Worm (Caenorhabditis elegans) whole organism, young adult: ENCODE data around the gene srh-234.

Experiments used
- C17E4.6 ChIP-seq: fragments of 200-800 bp; sonication (Bioruptor generic); IDR thresholded peaks from 2 replicates; pipeline ENCODE4 v1.3.6; 2022; ENCODE audit warnings: missing genetic modification reagents, missing genetic modification characterization, missing compliant biosample characterization
- F37B4.10 ChIP-seq: fragments of 200-800 bp; sonication (Bioruptor generic); IDR thresholded peaks from 2 replicates; pipeline ENCODE4 v1.3.6; 2022; ENCODE audit warnings: missing genetic modification characterization, missing compliant biosample characterization
- F49E8.2 ChIP-seq: sonication (generic microtip); optimal IDR thresholded peaks from 3 replicates; lab custom pipeline; 2017; ENCODE audit warnings: missing genetic modification characterization, mild to moderate bottlenecking, missing compliant biosample characterization, antibody characterized with exemption, moderate library complexity; ENCODE audit not compliant: insufficient read depth
- F57C9.4 ChIP-seq: sonication (generic microtip); optimal IDR thresholded peaks from 2 replicates; lab custom pipeline; 2017; ENCODE audit warnings: mild to moderate bottlenecking, missing genetic modification characterization, missing compliant biosample characterization
- Y53F4B.3 ChIP-seq: fragments of 200-800 bp; sonication (Bioruptor generic); IDR thresholded peaks from 2 replicates; pipeline ENCODE4 v1.3.6; 2022; ENCODE audit warnings: missing genetic modification reagents, missing genetic modification characterization, missing compliant biosample characterization
- Y95B8A.8 ChIP-seq: fragments of 200-800 bp; sonication (Bioruptor generic); IDR thresholded peaks from 2 replicates; pipeline ENCODE4 v1.3.6; 2022; ENCODE audit warnings: missing genetic modification reagents, missing genetic modification characterization, missing compliant biosample characterization
- akir-1 ChIP-seq: fragments of 200-800 bp; sonication (Bioruptor generic); optimal IDR thresholded peaks from 2 replicates; lab custom pipeline; 2018; ENCODE audit warnings: mild to moderate bottlenecking, missing genetic modification characterization, moderate library complexity, missing compliant biosample characterization
- aptf-2 ChIP-seq: fragments of 200-800 bp; sonication (Bioruptor generic); conservative IDR thresholded peaks from 2 replicates; pipeline ENCODE4 v1.3.6; 2022; ENCODE audit warnings: missing genetic modification reagents, missing genetic modification characterization, missing compliant biosample characterization
- atf-7 ChIP-seq: sonication (generic microtip); optimal IDR thresholded peaks from 2 replicates; lab custom pipeline; 2017; ENCODE audit warnings: mild to moderate bottlenecking, missing genetic modification characterization, missing compliant biosample characterization
- attf-6 ChIP-seq: fragments of 200-800 bp; sonication (Bioruptor generic); IDR thresholded peaks from 2 replicates; pipeline ENCODE4 v1.3.6; 2022; ENCODE audit warnings: missing genetic modification reagents, missing genetic modification characterization, missing compliant biosample characterization
- bed-1 ChIP-seq: fragments of 200-800 bp; sonication (Bioruptor generic); IDR thresholded peaks from 2 replicates; pipeline ENCODE4 v1.3.6; 2022; ENCODE audit warnings: missing genetic modification reagents, missing genetic modification characterization, missing compliant biosample characterization
- ceh-79 ChIP-seq: sonication (generic microtip); optimal IDR thresholded peaks from 2 replicates; lab custom pipeline; 2017; ENCODE audit warnings: mild to moderate bottlenecking, missing genetic modification characterization, missing compliant biosample characterization
- ceh-91 ChIP-seq: fragments of 200-800 bp; sonication (Bioruptor generic); IDR thresholded peaks from 2 replicates; pipeline ENCODE4 v1.3.6; 2022; ENCODE audit warnings: missing genetic modification reagents, missing genetic modification characterization, missing compliant biosample characterization
- egl-18 ChIP-seq: fragments of 200-800 bp; sonication (Bioruptor generic); IDR thresholded peaks from 2 replicates; pipeline ENCODE4 v1.3.6; 2022; ENCODE audit warnings: missing genetic modification reagents, missing genetic modification characterization, missing compliant biosample characterization
- egl-44 ChIP-seq: fragments of 200-800 bp; sonication (Bioruptor generic); IDR thresholded peaks from 2 replicates; pipeline ENCODE4 v1.3.6; 2022; ENCODE audit warnings: missing genetic modification reagents, missing genetic modification characterization, missing compliant biosample characterization
- egrh-3 ChIP-seq: fragments of 200-800 bp; sonication (Bioruptor generic); IDR thresholded peaks from 2 replicates; pipeline ENCODE4 v1.3.6; 2022; ENCODE audit warnings: missing genetic modification reagents, missing genetic modification characterization, missing compliant biosample characterization
- hsf-1 ChIP-seq: fragments of 200-800 bp; sonication (Bioruptor generic); IDR thresholded peaks from 2 replicates; pipeline ENCODE4 v1.3.6; 2022; ENCODE audit warnings: missing genetic modification reagents, missing genetic modification characterization, missing compliant biosample characterization
- lin-35 ChIP-seq, 3 experiments: fragments of 150-350 bp in 2 of 3; sonication (generic microtip) in 1 of 3; optimal IDR thresholded peaks; 2 replicates each; lab custom pipeline; 2014 to 2018; ENCODE audit warnings: missing biosample characterization in 3 of 3, missing genetic modification characterization in 3 of 3, missing genetic modification reagents in 3 of 3
- lin-40 ChIP-seq: sonication (generic microtip); optimal IDR thresholded peaks from 2 replicates; lab custom pipeline; 2016; ENCODE audit warnings: missing genetic modification characterization, mild to moderate bottlenecking, missing compliant biosample characterization, missing genotype, missing genetic modification reagents
- lin-54 ChIP-seq: fragments of 200-800 bp; sonication (Bioruptor generic); optimal IDR thresholded peaks from 2 replicates; lab custom pipeline; 2018; ENCODE audit warnings: mild to moderate bottlenecking, missing genetic modification characterization, missing compliant biosample characterization
- lsy-27 ChIP-seq: sonication (generic microtip); optimal IDR thresholded peaks from 2 replicates; lab custom pipeline; 2017; ENCODE audit warnings: missing genetic modification characterization, mild to moderate bottlenecking, missing compliant biosample characterization, antibody characterized with exemption, missing genotype, borderline replicate concordance; ENCODE audit not compliant: insufficient read depth
- madf-10 ChIP-seq: sonication (generic microtip); optimal IDR thresholded peaks from 2 replicates; lab custom pipeline; 2016; ENCODE audit warnings: mild to moderate bottlenecking, missing genetic modification characterization, missing compliant biosample characterization
- madf-6 ChIP-seq: fragments of 200-800 bp; sonication (Bioruptor generic); IDR thresholded peaks from 2 replicates; pipeline ENCODE4 v1.3.6; 2022; ENCODE audit warnings: missing genetic modification reagents, missing genetic modification characterization, missing compliant biosample characterization
- madf-8 ChIP-seq: fragments of 200-800 bp; sonication (Bioruptor generic); conservative IDR thresholded peaks from 2 replicates; pipeline ENCODE4 v1.3.6; 2022; ENCODE audit warnings: missing genetic modification reagents, missing genetic modification characterization, missing compliant biosample characterization
- nhr-120 ChIP-seq: fragments of 200-800 bp; sonication (Bioruptor generic); IDR thresholded peaks from 2 replicates; pipeline ENCODE4 v1.3.6; 2022; ENCODE audit warnings: missing genetic modification characterization, missing compliant biosample characterization
- nhr-179 ChIP-seq: sonication (generic microtip); optimal IDR thresholded peaks from 2 replicates; lab custom pipeline; 2016; ENCODE audit warnings: mild to moderate bottlenecking, missing genetic modification characterization, missing compliant biosample characterization
- nhr-27 ChIP-seq: fragments of 200-800 bp; sonication (Bioruptor generic); optimal IDR thresholded peaks from 2 replicates; lab custom pipeline; 2018; ENCODE audit warnings: mild to moderate bottlenecking, missing genetic modification characterization, moderate library complexity, missing compliant biosample characterization
- rcor-1 ChIP-seq: fragments of 200-800 bp; sonication (Bioruptor generic); IDR thresholded peaks from 2 replicates; pipeline ENCODE4 v1.3.6; 2022; ENCODE audit warnings: missing genetic modification reagents, missing genetic modification characterization, missing compliant biosample characterization
- rec-8 ChIP-seq, 2 experiments: sonication (generic microtip); optimal IDR thresholded peaks; 2 replicates each; lab custom pipeline; 2016; ENCODE audit warnings: mild to moderate bottlenecking in 2 of 2, missing genetic modification characterization in 2 of 2, missing genetic modification reagents in 2 of 2, missing genotype in 2 of 2, missing biosample characterization in 1 of 2, missing compliant biosample characterization in 1 of 2, moderate library complexity in 1 of 2
- sea-2 ChIP-seq: fragments of 200-800 bp; sonication (Bioruptor generic); IDR thresholded peaks from 2 replicates; pipeline ENCODE4 v1.3.6; 2022; ENCODE audit warnings: missing genetic modification characterization, missing compliant biosample characterization
- snpc-4 ChIP-seq, 5 experiments: fragments of 150-350 bp in 1 of 5; sonication (generic microtip) in 4 of 5; optimal IDR thresholded peaks; 2 replicates each; lab custom pipeline; 2014 to 2018; ENCODE audit warnings: missing genetic modification characterization in 5 of 5, missing biosample characterization in 3 of 5, antibody characterized with exemption in 2 of 5, mild to moderate bottlenecking in 2 of 5, missing compliant biosample characterization in 2 of 5, missing genotype in 2 of 5, moderate library complexity in 2 of 5, missing genetic modification reagents in 1 of 5
- somi-1 ChIP-seq: fragments of 200-800 bp; sonication (Bioruptor generic); optimal IDR thresholded peaks from 2 replicates; lab custom pipeline; 2018; ENCODE audit warnings: mild to moderate bottlenecking, missing genetic modification characterization, missing compliant biosample characterization
- tlf-1 ChIP-seq: fragments of 200-800 bp; sonication (Bioruptor generic); optimal IDR thresholded peaks from 2 replicates; lab custom pipeline; 2018; ENCODE audit warnings: mild to moderate bottlenecking, missing genetic modification characterization, missing compliant biosample characterization
- xnd-1 ChIP-seq: sonication (generic microtip); optimal IDR thresholded peaks from 2 replicates; lab custom pipeline; 2016; ENCODE audit warnings: missing genotype, missing genetic modification reagents, missing genetic modification characterization, missing compliant biosample characterization
- ztf-26 ChIP-seq: sonication (generic microtip); optimal IDR thresholded peaks from 2 replicates; lab custom pipeline; 2017; ENCODE audit warnings: missing genetic modification characterization, missing compliant biosample characterization
- ztf-28 ChIP-seq: fragments of 200-800 bp; sonication (Bioruptor generic); IDR thresholded peaks from 2 replicates; pipeline ENCODE4 v1.3.6; 2022; ENCODE audit warnings: missing genetic modification reagents, missing genetic modification characterization, missing compliant biosample characterization

Gene srh-234

ce11 chrV:7651757-7652156, at the start of gene srh-234:
srh-234 (minus strand) TSS chrV:7651857.
- TF ChIP-seq F57C9.4 (tag; lab: Kevin White, UChicago), result no peak
- no peak for TF ChIP-seq hsf-1
- no peak for TF ChIP-seq xnd-1 (tag; lab: Kevin White, UChicago)
- TF ChIP-seq Y53F4B.3 (GFP tag; lab: Robert Waterston, UW), result no peak
- no peak for TF ChIP-seq F37B4.10
- no peak for TF ChIP-seq ztf-28 (GFP tag; lab: Robert Waterston, UW)
- no peak for TF ChIP-seq nhr-27 (tag; lab: Kevin White, UChicago)
- TF ChIP-seq lin-35 (GFP tag; optimal IDR thresholded peaks at IDR 0.05; lab: Kevin White, UChicago), result no peak
- TF ChIP-seq lsy-27 (tag; lab: Kevin White, UChicago), result no peak
- TF ChIP-seq egrh-3 (GFP tag; lab: Robert Waterston, UW), result no peak
- TF ChIP-seq rec-8 (tag; optimal IDR thresholded peaks at IDR 0.05; lab: Kevin White, UChicago), result no peak
- TF ChIP-seq rcor-1 (GFP tag; lab: Robert Waterston, UW), result no peak
- no peak for TF ChIP-seq F49E8.2
- TF ChIP-seq sea-2 (GFP tag; lab: Robert Waterston, UW), result no peak
- TF ChIP-seq madf-6 (GFP tag; lab: Robert Waterston, UW), result no peak
- no peak for TF ChIP-seq atf-7 (tag; lab: Kevin White, UChicago)
- TF ChIP-seq lin-40 (tag; lab: Kevin White, UChicago), result no peak
- TF ChIP-seq akir-1 (GFP tag; lab: Kevin White, UChicago), result no peak
- TF ChIP-seq egl-44 (GFP tag; lab: Robert Waterston, UW), result no peak
- no peak for TF ChIP-seq madf-10 (tag; lab: Kevin White, UChicago)

ce11 chrV:7696842-7697241, 45.2 kb upstream of the srh-234 start, which contains the start of gene ZK105.3:
ZK105.3 (plus strand) TSS chrV:7697142.
- no peak for TF ChIP-seq attf-6
- TF ChIP-seq F37B4.10, result no peak
- no peak for TF ChIP-seq nhr-120
- no peak for TF ChIP-seq somi-1 (GFP tag; lab: Kevin White, UChicago)
- no peak for TF ChIP-seq snpc-4 (GFP tag; optimal IDR thresholded peaks at IDR 0.05; lab: Kevin White, UChicago)
- TF ChIP-seq snpc-4 (tag; optimal IDR thresholded peaks at IDR 0.05; lab: Kevin White, UChicago), result no peak
- TF ChIP-seq C17E4.6 (GFP tag; lab: Robert Waterston, UW), result no peak
- TF ChIP-seq lin-54 (GFP tag; lab: Kevin White, UChicago), result no peak
- no peak for TF ChIP-seq ceh-79 (tag; lab: Kevin White, UChicago)

- TF ChIP-seq F49E8.2, result no peak
- TF ChIP-seq aptf-2 (GFP tag; lab: Robert Waterston, UW), result no peak
- no peak for TF ChIP-seq egl-44 (GFP tag; lab: Robert Waterston, UW)
- TF ChIP-seq ceh-79 (tag; lab: Kevin White, UChicago), result no peak
- no peak for TF ChIP-seq nhr-179 (tag; lab: Kevin White, UChicago)
- no peak for TF ChIP-seq Y95B8A.8 (GFP tag; lab: Robert Waterston, UW)
- TF ChIP-seq egl-18, result no peak
- TF ChIP-seq bed-1 (GFP tag; lab: Robert Waterston, UW), result no peak
- TF ChIP-seq ceh-91, result no peak
- no peak for TF ChIP-seq tlf-1
- TF ChIP-seq ztf-26, result no peak
- no peak for TF ChIP-seq madf-8 (GFP tag; lab: Robert Waterston, UW)
- TF ChIP-seq, all 124 proteins: peak for 0
Measured at ce11 chrV:7693394-7693793, 41.7 kb upstream of the srh-234 start, which contains the start of gene C12D5.10. C12D5.10 (minus strand) TSS chrV:7693494.
